Worm (Caenorhabditis elegans) whole organism, late embryonic: Measurements from ENCODE around the gene sru-11.

ENCODE experiments used
- ceh-6 ChIP-seq: fragments of 200-800 bp; sonication (Bioruptor generic); optimal IDR thresholded peaks from 2 replicates; lab custom pipeline; 2018; ENCODE audit warnings: mild to moderate bottlenecking, missing genetic modification characterization, missing compliant biosample characterization
- dmd-4 ChIP-seq: sonication (generic microtip); optimal IDR thresholded peaks from 2 replicates; lab custom pipeline; 2016; ENCODE audit warnings: borderline replicate concordance, missing genetic modification characterization, missing compliant biosample characterization
- elt-4 ChIP-seq: sonication (generic microtip); optimal IDR thresholded peaks from 2 replicates; lab custom pipeline; 2016; ENCODE audit warnings: missing genetic modification characterization, missing compliant biosample characterization
- ets-4 ChIP-seq: sonication (generic microtip); optimal IDR thresholded peaks from 2 replicates; lab custom pipeline; 2016; ENCODE audit warnings: missing genetic modification characterization, missing compliant biosample characterization
- nhr-11 ChIP-seq: fragments of 150-350 bp; optimal IDR thresholded peaks from 2 replicates; lab custom pipeline; 2014; ENCODE audit warnings: missing biosample characterization, missing genetic modification characterization
- nhr-232 ChIP-seq: sonication (generic microtip); optimal IDR thresholded peaks from 2 replicates; lab custom pipeline; 2016; ENCODE audit warnings: missing genetic modification characterization, missing compliant biosample characterization
- pag-3 ChIP-seq: sonication (generic microtip); optimal IDR thresholded peaks from 2 replicates; lab custom pipeline; 2016; ENCODE audit warnings: missing compliant biosample characterization, missing genetic modification characterization, borderline replicate concordance
- unc-55 ChIP-seq: sonication (generic microtip); optimal IDR thresholded peaks from 2 replicates; lab custom pipeline; 2017; ENCODE audit warnings: missing biosample characterization, missing genetic modification reagents, missing genetic modification characterization

DNA sequence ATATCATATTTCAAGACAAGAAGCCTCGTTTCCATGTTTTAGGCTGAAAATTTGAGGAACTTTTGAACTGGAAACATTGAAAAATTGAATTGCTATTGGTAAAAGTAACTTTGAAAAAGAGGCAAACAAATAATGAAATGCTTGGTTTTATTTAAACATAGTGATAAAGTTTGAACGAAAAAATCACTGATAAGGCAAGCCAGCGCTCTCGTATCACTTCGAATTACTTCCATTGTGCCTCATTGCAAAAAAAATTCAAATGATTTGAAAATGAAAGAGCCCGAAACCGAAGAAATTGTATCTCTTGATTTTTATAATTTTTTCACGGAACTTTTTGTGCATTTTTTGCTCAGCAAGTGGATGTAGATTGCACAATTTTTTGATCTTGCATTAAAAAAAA lies 36.6 kb upstream of the sru-11 start, which contains the start of gene F52G2.3:
- TF ChIP-seq elt-4 (no peak), nhr-11 (tag; lab: Kevin White, UChicago) (no peak), pag-3 (tag; lab: Kevin White, UChicago) (no peak), dmd-4 (tag; lab: Kevin White, UChicago) (no peak), ets-4 (no peak), unc-55 (GFP tag; lab: Kevin White, UChicago) (no peak), nhr-232 (tag; lab: Kevin White, UChicago) (no peak), ceh-6 (GFP tag; lab: Kevin White, UChicago) (no peak)
